Worm (Caenorhabditis elegans): ENCODE measurements around the gene W06A7.4.
"Not testable (repeated sequence)": the region's sequence is repeated elsewhere in the genome, so short reads cannot be mapped to it uniquely, and the experiment has no call there.

W06A7.4 gene

ce11 chrV:14876257-14876656 is 52.0 kb downstream of the W06A7.4 start:
- TF ChIP-seq hlh-15 (tag; optimal IDR thresholded peaks at IDR 0.05), result no peak
- TF ChIP-seq hlh-13 (GFP tag; optimal IDR thresholded peaks at IDR 0.05), result peak; percentile 22
- TF ChIP-seq ceh-24 (tag; optimal IDR thresholded peaks at IDR 0.05), result no peak
- peak; percentile 64 for TF ChIP-seq unc-3 (GFP tag; conservative IDR thresholded peaks at IDR 0.05)
- no peak for TF ChIP-seq unc-3 (tag; optimal IDR thresholded peaks at IDR 0.05)
- TF ChIP-seq pha-4 (tag; optimal IDR thresholded peaks at IDR 0.05), result no peak
- no peak for TF ChIP-seq ceh-22 (tag; optimal IDR thresholded peaks at IDR 0.05)
- no peak for TF ChIP-seq unc-86 (tag; optimal IDR thresholded peaks at IDR 0.05)
- TF ChIP-seq F13H6.1 (tag; optimal IDR thresholded peaks at IDR 0.05), result no peak
- TF ChIP-seq odd-2 (tag; optimal IDR thresholded peaks at IDR 0.05), result no peak
- TF ChIP-seq pqm-1 (tag; optimal IDR thresholded peaks at IDR 0.05), result no peak
- peak; percentile 12 for TF ChIP-seq pat-9 (tag; optimal IDR thresholded peaks at IDR 0.05)
- TF ChIP-seq ceh-14 (tag; optimal IDR thresholded peaks at IDR 0.05), result no peak
- TF ChIP-seq syd-9 (tag; optimal IDR thresholded peaks at IDR 0.05), result no peak
- TF ChIP-seq ceh-45 (GFP tag; IDR thresholded peaks at IDR 0.05), result 0 out of 2 replicates have a peak, but pooled peaks have one; percentile 22
- peak; percentile 51 for TF ChIP-seq ref-2 (tag; optimal IDR thresholded peaks at IDR 0.05)
- no peak for TF ChIP-seq T23F11.4 (GFP tag; optimal IDR thresholded peaks at IDR 0.05)
- TF ChIP-seq pha-2 (tag; optimal IDR thresholded peaks at IDR 0.05), result no peak
- TF ChIP-seq ahr-1 (tag; optimal IDR thresholded peaks at IDR 0.05), result no peak
- peak; percentile 42 for TF ChIP-seq lin-11 (tag; optimal IDR thresholded peaks at IDR 0.05)
- TF ChIP-seq pag-3 (tag; optimal IDR thresholded peaks at IDR 0.05; ENCODE audit: borderline replicate concordance), result no peak
- TF ChIP-seq nhr-232 (tag; optimal IDR thresholded peaks at IDR 0.05), result peak; percentile 42
- TF ChIP-seq ceh-30 (tag; optimal IDR thresholded peaks at IDR 0.05), result peak; percentile 18
- peak; percentile 17 for TF ChIP-seq elt-2 (tag; optimal IDR thresholded peaks at IDR 0.05)
- peak; percentile 34 for TF ChIP-seq C38D4.7 (GFP tag; optimal IDR thresholded peaks at IDR 0.05)
- TF ChIP-seq madf-2 (tag; optimal IDR thresholded peaks at IDR 0.05), result peak; percentile 30
- TF ChIP-seq gmeb-2 (tag; optimal IDR thresholded peaks at IDR 0.05), result peak; percentile 16
- peak; percentile 13 for TF ChIP-seq che-1 (tag; optimal IDR thresholded peaks at IDR 0.05)
- TF ChIP-seq ceh-6 (GFP tag; optimal IDR thresholded peaks at IDR 0.05), result peak; percentile 46
- no peak for TF ChIP-seq ztf-16 (tag; optimal IDR thresholded peaks at IDR 0.05)
- TF ChIP-seq nfya-1 (tag; optimal IDR thresholded peaks at IDR 0.05), result peak; percentile 40
- TF ChIP-seq unc-55 (GFP tag; optimal IDR thresholded peaks at IDR 0.05), result no peak
- TF ChIP-seq K09A11.1 (tag; optimal IDR thresholded peaks at IDR 0.05; ENCODE audit: insufficient read depth), result peak; percentile 15
- TF ChIP-seq fax-1 (tag; optimal IDR thresholded peaks at IDR 0.05), result no peak

DNA sequence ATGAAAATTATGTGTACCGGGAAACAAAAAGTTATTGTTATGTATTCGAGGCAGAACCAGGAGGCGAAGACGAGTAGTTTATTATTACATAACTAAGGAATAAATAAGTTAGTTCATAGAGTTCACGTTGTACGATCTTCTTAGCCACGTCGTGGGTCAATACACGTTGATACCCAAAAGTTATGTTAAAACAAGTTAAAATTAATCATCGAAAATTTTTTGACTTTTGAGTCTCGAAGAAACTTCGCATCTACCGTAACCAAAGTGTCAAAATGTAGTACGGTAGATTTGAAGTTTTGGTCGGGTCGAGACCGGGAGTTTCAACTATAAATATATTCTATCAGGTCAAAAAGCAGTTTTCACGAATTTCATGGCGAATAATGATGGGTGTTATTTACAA is 52.5 kb downstream of the W06A7.4 start, which contains the start of gene ZC412.10:
TSS of gene ZC412.10 (minus strand) at position 101 of the 400 bp plus-strand sequence.
- TF ChIP-seq ztf-16 (tag; optimal IDR thresholded peaks at IDR 0.05); pax-1 (tag; optimal IDR thresholded peaks at IDR 0.05); T23F11.4 (GFP tag; optimal IDR thresholded peaks at IDR 0.05): not testable (repeated sequence)

ce11 chrV:14877242-14877819 is 53.1 kb downstream of the W06A7.4 start:
- no peak for TF ChIP-seq ztf-16 (tag; optimal IDR thresholded peaks at IDR 0.05)
- TF ChIP-seq unc-55 (GFP tag; optimal IDR thresholded peaks at IDR 0.05), result no peak
- no peak for TF ChIP-seq ets-4 (tag; optimal IDR thresholded peaks at IDR 0.05)
- TF ChIP-seq hlh-15 (tag; optimal IDR thresholded peaks at IDR 0.05), result no peak
- TF ChIP-seq K02D7.2 (tag; optimal IDR thresholded peaks at IDR 0.05), result no peak
- TF ChIP-seq unc-86 (tag; optimal IDR thresholded peaks at IDR 0.05), result no peak
- TF ChIP-seq ama-1 (optimal IDR thresholded peaks at IDR 0.05), result no peak
- no peak for TF ChIP-seq nhr-232 (tag; optimal IDR thresholded peaks at IDR 0.05)
- TF ChIP-seq pax-1 (tag; optimal IDR thresholded peaks at IDR 0.05), result no peak
- no peak for TF ChIP-seq nhr-11 (tag; optimal IDR thresholded peaks at IDR 0.05)
- TF ChIP-seq pat-9 (tag; optimal IDR thresholded peaks at IDR 0.05), result no peak
